Worm (Caenorhabditis elegans) whole organism, L4 larva: ENCODE data around the gene sftb-1.

Experiments
- F10B5.3 ChIP-seq: sonication (generic microtip); optimal IDR thresholded peaks from 2 replicates; lab custom pipeline; 2016; ENCODE audit warnings: mild to moderate bottlenecking, missing genetic modification characterization, missing compliant biosample characterization
- F37D6.2 ChIP-seq: sonication (generic microtip); optimal IDR thresholded peaks from 2 replicates; lab custom pipeline; 2016; ENCODE audit warnings: mild to moderate bottlenecking, missing genetic modification characterization, missing compliant biosample characterization
- T26A8.4 ChIP-seq: fragments of 200-800 bp; sonication (Bioruptor generic); IDR thresholded peaks from 2 replicates; pipeline ENCODE4 v1.3.6; 2022; ENCODE audit warnings: missing genetic modification characterization, missing compliant biosample characterization
- Y105C5A.15 ChIP-seq: fragments of 200-800 bp; sonication (Bioruptor generic); IDR thresholded peaks from 2 replicates; pipeline ENCODE4 v1.3.6; 2022; ENCODE audit warnings: missing genetic modification characterization, missing compliant biosample characterization
- Y75B8A.6 ChIP-seq: fragments of 200-800 bp; sonication (Bioruptor generic); IDR thresholded peaks from 2 replicates; pipeline ENCODE4 v1.3.6; 2022; ENCODE audit warnings: missing genetic modification reagents, missing genetic modification characterization, missing compliant biosample characterization
- ZK337.2 ChIP-seq: fragments of 200-800 bp; sonication (Bioruptor generic); IDR thresholded peaks from 2 replicates; pipeline ENCODE4 v1.3.6; 2022; ENCODE audit warnings: missing genetic modification reagents, missing genetic modification characterization, missing compliant biosample characterization
- aha-1 ChIP-seq: fragments of 150-350 bp; peaks from one replicate; lab custom pipeline; 2014; ENCODE audit warnings: missing biosample characterization, missing genetic modification characterization
- ama-1 ChIP-seq: fragments of 150-350 bp; optimal IDR thresholded peaks from 2 replicates; lab custom pipeline; 2014; ENCODE audit warnings: inconsistent platforms, mixed read lengths
- arid-1 ChIP-seq: fragments of 200-800 bp; sonication (Bioruptor generic); conservative IDR thresholded peaks from 2 replicates; pipeline ENCODE4 v1.3.6; 2022; ENCODE audit warnings: missing genetic modification reagents, missing genetic modification characterization, missing compliant biosample characterization
- ceh-28 ChIP-seq: fragments of 150-350 bp; optimal IDR thresholded peaks from 2 replicates; lab custom pipeline; 2014; ENCODE audit warnings: missing biosample characterization, missing genetic modification reagents, missing genetic modification characterization
- ceh-44 ChIP-seq: fragments of 200-800 bp; sonication (Bioruptor generic); IDR thresholded peaks from 2 replicates; pipeline ENCODE4 v1.3.6; 2022; ENCODE audit warnings: missing genetic modification reagents, missing genetic modification characterization, missing compliant biosample characterization
- cey-2 ChIP-seq: sonication (generic microtip); optimal IDR thresholded peaks from 3 replicates; lab custom pipeline; 2017; ENCODE audit warnings: missing genetic modification characterization, mild to moderate bottlenecking, missing compliant biosample characterization, antibody characterized with exemption, borderline replicate concordance; ENCODE audit not compliant: insufficient read depth
- ctbp-1 ChIP-seq: fragments of 200-800 bp; sonication (Bioruptor generic); IDR thresholded peaks from 2 replicates; pipeline ENCODE4 v1.3.6; 2022; ENCODE audit warnings: missing genetic modification reagents, missing genetic modification characterization, missing compliant biosample characterization
- daf-12 ChIP-seq: fragments of 150-350 bp; optimal IDR thresholded peaks from 2 replicates; lab custom pipeline; 2014; ENCODE audit warnings: missing biosample characterization, missing genetic modification reagents, missing genetic modification characterization
- daf-19 ChIP-seq: fragments of 200-800 bp; sonication (Bioruptor generic); conservative IDR thresholded peaks from 2 replicates; pipeline ENCODE4 v1.3.6; 2022; ENCODE audit warnings: missing genetic modification characterization, missing compliant biosample characterization
- dmd-6 ChIP-seq: fragments of 200-800 bp; sonication (Bioruptor generic); IDR thresholded peaks from 2 replicates; pipeline ENCODE4 v1.3.6; 2022; ENCODE audit warnings: missing genetic modification reagents, missing genetic modification characterization, missing compliant biosample characterization
- dmd-8 ChIP-seq: fragments of 200-800 bp; sonication (Bioruptor generic); IDR thresholded peaks from 2 replicates; pipeline ENCODE4 v1.3.6; 2022; ENCODE audit warnings: missing genetic modification characterization, missing compliant biosample characterization
- dpl-1 ChIP-seq: fragments of 150-350 bp; optimal IDR thresholded peaks from 2 replicates; lab custom pipeline; 2014; ENCODE audit warnings: missing biosample characterization, missing genetic modification reagents, missing genetic modification characterization
- egl-27 ChIP-seq: sonication (generic microtip); optimal IDR thresholded peaks from 3 replicates; lab custom pipeline; 2017; ENCODE audit warnings: missing biosample characterization, missing genetic modification reagents, missing genetic modification characterization
- egl-43 ChIP-seq: fragments of 200-800 bp; sonication (Bioruptor generic); IDR thresholded peaks from 2 replicates; pipeline ENCODE4 v1.3.6; 2022; ENCODE audit warnings: missing genetic modification reagents, missing genetic modification characterization, missing compliant biosample characterization
- gei-8 ChIP-seq: fragments of 200-800 bp; sonication (Bioruptor generic); optimal IDR thresholded peaks from 2 replicates; lab custom pipeline; 2018; ENCODE audit warnings: mild to moderate bottlenecking, missing genetic modification characterization, missing compliant biosample characterization
- hif-1 ChIP-seq, 2 experiments: sonication (generic microtip); optimal IDR thresholded peaks; 2 replicates each; lab custom pipeline; 2016 to 2017; ENCODE audit warnings: missing compliant biosample characterization in 2 of 2, missing genetic modification characterization in 2 of 2, missing genetic modification reagents in 2 of 2, missing genotype in 2 of 2, mild to moderate bottlenecking in 1 of 2
- hlh-11 ChIP-seq: fragments of 200-800 bp; sonication (Bioruptor generic); optimal IDR thresholded peaks from 2 replicates; lab custom pipeline; 2018; ENCODE audit warnings: mild to moderate bottlenecking, missing genetic modification characterization, missing compliant biosample characterization
- hmg-1.1 ChIP-seq: fragments of 200-800 bp; sonication (Bioruptor generic); IDR thresholded peaks from 2 replicates; pipeline ENCODE4 v1.3.6; 2022; ENCODE audit warnings: missing genetic modification reagents, missing genetic modification characterization, missing compliant biosample characterization
- lin-1 ChIP-seq: fragments of 200-800 bp; sonication (Bioruptor generic); IDR thresholded peaks from 2 replicates; pipeline ENCODE4 v1.3.6; 2022; ENCODE audit warnings: missing genetic modification reagents, missing genetic modification characterization, missing compliant biosample characterization
- lin-13 ChIP-seq: fragments of 150-350 bp; optimal IDR thresholded peaks from 2 replicates; lab custom pipeline; 2014; ENCODE audit warnings: missing biosample characterization, missing genetic modification reagents, missing genetic modification characterization
- lin-15B ChIP-seq: fragments of 150-350 bp; sonication (generic microtip); optimal IDR thresholded peaks from 3 replicates; lab custom pipeline; 2014; ENCODE audit warnings: missing biosample characterization, missing genetic modification characterization
- lin-38 ChIP-seq: fragments of 200-800 bp; sonication (Bioruptor generic); IDR thresholded peaks from 2 replicates; pipeline ENCODE4 v1.3.6; 2022; ENCODE audit warnings: missing genetic modification reagents, missing genetic modification characterization, missing compliant biosample characterization
- lin-39 ChIP-seq: fragments of 150-350 bp; optimal IDR thresholded peaks from 2 replicates; lab custom pipeline; 2014; ENCODE audit warnings: missing biosample characterization, missing genetic modification reagents, missing genetic modification characterization
- lsy-2 ChIP-seq, 2 experiments: fragments of 150-350 bp in 1 of 2; sonication (generic microtip) in 1 of 2; optimal IDR thresholded peaks; 2 replicates each; lab custom pipeline; 2014 to 2017; ENCODE audit warnings: missing biosample characterization in 2 of 2, missing genetic modification characterization in 2 of 2
- mdl-1 ChIP-seq, 2 experiments: fragments of 150-350 bp in 1 of 2; sonication (generic microtip) in 1 of 2; optimal IDR thresholded peaks; 2 replicates each; lab custom pipeline; 2014 to 2017; ENCODE audit warnings: missing biosample characterization in 2 of 2, missing genetic modification characterization in 2 of 2
- mdt-29 ChIP-seq: fragments of 200-800 bp; sonication (Bioruptor generic); IDR thresholded peaks from 2 replicates; pipeline ENCODE4 v1.3.6; 2022; ENCODE audit warnings: missing genetic modification reagents, missing genetic modification characterization, missing compliant biosample characterization
- mes-2 ChIP-seq: sonication (generic microtip); optimal IDR thresholded peaks from 2 replicates; lab custom pipeline; 2016; ENCODE audit warnings: missing genotype, mild to moderate bottlenecking, missing genetic modification characterization, missing compliant biosample characterization; ENCODE audit not compliant: poor library complexity, severe bottlenecking
- mxl-3 ChIP-seq: fragments of 200-800 bp; sonication (Bioruptor generic); optimal IDR thresholded peaks from 2 replicates; lab custom pipeline; 2018; ENCODE audit warnings: mild to moderate bottlenecking, missing genetic modification characterization, missing compliant biosample characterization
- nhr-10 ChIP-seq: fragments of 150-350 bp; optimal IDR thresholded peaks from 2 replicates; lab custom pipeline; 2014; ENCODE audit warnings: missing biosample characterization, missing genetic modification characterization
- nhr-11 ChIP-seq: fragments of 150-350 bp; optimal IDR thresholded peaks from 2 replicates; lab custom pipeline; 2014; ENCODE audit warnings: missing biosample characterization, missing genetic modification characterization
- nhr-25 ChIP-seq: sonication (generic microtip); optimal IDR thresholded peaks from 2 replicates; lab custom pipeline; 2017; ENCODE audit warnings: missing genetic modification characterization, mild to moderate bottlenecking, missing compliant biosample characterization, antibody characterized with exemption, moderate library complexity, borderline replicate concordance; ENCODE audit not compliant: insufficient read depth
- nhr-28 ChIP-seq: fragments of 150-350 bp; optimal IDR thresholded peaks from 2 replicates; lab custom pipeline; 2014; ENCODE audit warnings: missing biosample characterization, missing genetic modification characterization
- nhr-41 ChIP-seq: fragments of 200-800 bp; sonication (Bioruptor generic); IDR thresholded peaks from 2 replicates; pipeline ENCODE4 v1.3.6; 2022; ENCODE audit warnings: missing genetic modification reagents, missing genetic modification characterization, missing compliant biosample characterization
- nhr-42 ChIP-seq: fragments of 200-800 bp; sonication (Bioruptor generic); IDR thresholded peaks from 2 replicates; pipeline ENCODE4 v1.3.6; 2022; ENCODE audit warnings: missing genetic modification characterization, missing compliant biosample characterization
- nhr-48 ChIP-seq: sonication (generic microtip); optimal IDR thresholded peaks from 2 replicates; lab custom pipeline; 2016; ENCODE audit warnings: mild to moderate bottlenecking, missing genetic modification characterization, missing compliant biosample characterization
- nhr-77 ChIP-seq: fragments of 150-350 bp; optimal IDR thresholded peaks from 2 replicates; lab custom pipeline; 2014; ENCODE audit warnings: missing biosample characterization, missing genetic modification characterization
- php-3 ChIP-seq: fragments of 200-800 bp; sonication (Bioruptor generic); IDR thresholded peaks from 2 replicates; pipeline ENCODE4 v1.3.6; 2022; ENCODE audit warnings: missing genetic modification reagents, missing genetic modification characterization, missing compliant biosample characterization
- pqm-1 ChIP-seq: sonication (generic microtip); optimal IDR thresholded peaks from 2 replicates; lab custom pipeline; 2017; ENCODE audit warnings: missing biosample characterization, missing genetic modification characterization
- spr-1 ChIP-seq: sonication (generic microtip); optimal IDR thresholded peaks from 2 replicates; lab custom pipeline; 2016; ENCODE audit warnings: mild to moderate bottlenecking, missing genetic modification characterization, missing compliant biosample characterization
- spr-3 ChIP-seq: fragments of 200-800 bp; sonication (Bioruptor generic); optimal IDR thresholded peaks from 2 replicates; lab custom pipeline; 2018; ENCODE audit warnings: mild to moderate bottlenecking, missing genetic modification characterization, missing compliant biosample characterization
- tag-97 ChIP-seq: fragments of 200-800 bp; sonication (Bioruptor generic); IDR thresholded peaks from 2 replicates; pipeline ENCODE4 v1.3.6; 2022; ENCODE audit warnings: missing genetic modification characterization, missing compliant biosample characterization
- tra-1 ChIP-seq: fragments of 200-800 bp; sonication (Bioruptor generic); IDR thresholded peaks from 2 replicates; pipeline ENCODE4 v1.3.6; 2022; ENCODE audit warnings: missing genetic modification reagents, missing genetic modification characterization, missing compliant biosample characterization
- unc-62 ChIP-seq, 3 experiments: fragments of 150-350 bp in 1 of 3; sonication (generic microtip); optimal IDR thresholded peaks in 2 of 3; peaks in 1 of 3; 1 replicate in 1 of 3; 2 replicates in 2 of 3; lab custom pipeline; 2014 to 2017; ENCODE audit warnings: missing biosample characterization in 3 of 3, missing genetic modification characterization in 3 of 3, missing genetic modification reagents in 3 of 3, missing genotype in 1 of 3
- ztf-11 ChIP-seq: fragments of 150-350 bp; optimal IDR thresholded peaks from 2 replicates; lab custom pipeline; 2014; ENCODE audit warnings: missing biosample characterization, missing genetic modification characterization

sftb-1 gene

ce11 chrIII:4237660-4238059 lies 31.4 kb downstream of the sftb-1 start (continued):
- TF ChIP-seq egl-43 (GFP tag; lab: Robert Waterston, UW) (peak; percentile 89; the same call in 1 of the 2 replicates), ztf-11 (no peak), pqm-1 (tag; lab: Kevin White, UChicago) (peak; percentile 50), hmg-1.1 (GFP tag; lab: Robert Waterston, UW) (peak; percentile 81), ZK337.2 (GFP tag; lab: Robert Waterston, UW) (no peak), lin-1 (peak; percentile 91), Y105C5A.15 (GFP tag; lab: Robert Waterston, UW) (no peak), gei-8 (GFP tag; lab: Kevin White, UChicago) (peak; percentile 87), hlh-11 (peak; percentile 99), dpl-1 (GFP tag; lab: Kevin White, UChicago) (peak; percentile 64), aha-1 (peak; percentile 99), mxl-3 (peak; percentile 99), lin-15B (tag; lab: Kevin White, UChicago) (no peak), nhr-41 (GFP tag; lab: Robert Waterston, UW) (peak; percentile 70; the same call in 1 of the 2 replicates), php-3 (peak; percentile 65; the same call in 1 of the 2 replicates), nhr-25 (tag; lab: Kevin White, UChicago) (peak; percentile 93), ceh-44 (no peak), daf-12 (tag; lab: Kevin White, UChicago) (no peak), daf-19 (no peak), spr-3 (GFP tag; lab: Kevin White, UChicago) (peak; percentile 20), F10B5.3 (tag; lab: Kevin White, UChicago) (no peak), T26A8.4 (peak; percentile 76), lin-38 (GFP tag; lab: Robert Waterston, UW) (peak; percentile 61), ama-1 (no peak), F37D6.2 (peak; percentile 68), cey-2 (peak; percentile 86), nhr-77 (tag; lab: Kevin White, UChicago) (peak; percentile 81), spr-1 (tag; lab: Kevin White, UChicago) (peak; percentile 74), dmd-8 (GFP tag; lab: Robert Waterston, UW) (peak; percentile 72; the same call in 1 of the 2 replicates), egl-27 (tag; lab: Kevin White, UChicago) (peak; percentile 42), unc-62 (GFP tag; optimal IDR thresholded peaks at IDR 0.05 in 1 of 2; lab: Kevin White, UChicago) (peak in 1 of 2 experiments; percentile 100), unc-62 (tag; optimal IDR thresholded peaks at IDR 0.05; lab: Kevin White, UChicago) (no peak), lin-39 (tag; lab: Kevin White, UChicago) (no peak), mdt-29 (GFP tag; lab: Robert Waterston, UW) (peak; percentile 67), hif-1 (tag; optimal IDR thresholded peaks at IDR 0.05; lab: Kevin White, UChicago) (peak; percentile 48 to 90), nhr-10 (tag; lab: Kevin White, UChicago) (peak; percentile 80), tra-1 (GFP tag; lab: Robert Waterston, UW) (peak; percentile 91), tag-97 (no peak), arid-1 (GFP tag; lab: Robert Waterston, UW) (peak; percentile 83)

ce11 chrIII:4236178-4236577 lies 32.9 kb downstream of the sftb-1 start:
- TF ChIP-seq mes-2 (tag; lab: Kevin White, UChicago) (peak; percentile 30), nhr-25 (tag; lab: Kevin White, UChicago) (peak; percentile 59), egl-43 (GFP tag; lab: Robert Waterston, UW) (no peak), daf-19 (no peak), aha-1 (peak; percentile 73), Y75B8A.6 (GFP tag; lab: Robert Waterston, UW) (no peak), ceh-28 (no peak), mdl-1 (tag; optimal IDR thresholded peaks at IDR 0.05; lab: Kevin White, UChicago) (peak in 1 of 2 experiments; percentile 36), nhr-28 (tag; lab: Kevin White, UChicago) (peak; percentile 61), lin-1 (no peak), lsy-2 (tag; optimal IDR thresholded peaks at IDR 0.05; lab: Kevin White, UChicago) (peak in 1 of 2 experiments; percentile 31), ctbp-1 (GFP tag; lab: Robert Waterston, UW) (0 out of 2 replicates have a peak, but pooled peaks have one; percentile 40), dmd-6 (GFP tag; lab: Robert Waterston, UW) (peak; percentile 40), nhr-42 (GFP tag; lab: Robert Waterston, UW) (no peak), unc-62 (GFP tag; optimal IDR thresholded peaks at IDR 0.05 in 1 of 2; lab: Kevin White, UChicago) (peak in 1 of 2 experiments; percentile 62), unc-62 (tag; optimal IDR thresholded peaks at IDR 0.05; lab: Kevin White, UChicago) (no peak), lin-13 (GFP tag; lab: Kevin White, UChicago) (peak; percentile 89), nhr-11 (tag; lab: Kevin White, UChicago) (peak; percentile 50), mxl-3 (peak; percentile 35), nhr-48 (tag; lab: Kevin White, UChicago) (peak; percentile 64)
